Worm (Caenorhabditis elegans) whole organism, early embryonic: ENCODE data around the gene T24B8.4.

ENCODE experiments used
- B0310.2 ChIP-seq: sonication (generic microtip); optimal IDR thresholded peaks from 2 replicates; lab custom pipeline; 2016; ENCODE audit warnings: mild to moderate bottlenecking, missing genetic modification characterization, missing compliant biosample characterization
- aly-1 ChIP-seq: sonication (generic microtip); optimal IDR thresholded peaks from 2 replicates; lab custom pipeline; 2016; ENCODE audit warnings: missing genetic modification characterization, missing compliant biosample characterization
- ama-1 ChIP-seq: fragments of 150-350 bp; optimal IDR thresholded peaks from 2 replicates; lab custom pipeline; 2014
- ceh-36 ChIP-seq: sonication (generic microtip); optimal IDR thresholded peaks from 2 replicates; lab custom pipeline; 2016; ENCODE audit warnings: missing genetic modification characterization, inconsistent platforms, missing compliant biosample characterization
- ets-7 ChIP-seq: sonication (generic microtip); optimal IDR thresholded peaks from 2 replicates; lab custom pipeline; 2016; ENCODE audit warnings: missing genotype, missing genetic modification characterization, missing compliant biosample characterization
- flt-1 ChIP-seq: fragments of 200-800 bp; sonication (Bioruptor generic); IDR thresholded peaks from 2 replicates; pipeline ENCODE4 v1.3.6; 2022; ENCODE audit warnings: missing genetic modification characterization, missing compliant biosample characterization
- hmg-4 ChIP-seq: fragments of 200-800 bp; sonication (Bioruptor generic); optimal IDR thresholded peaks from 2 replicates; lab custom pipeline; 2018; ENCODE audit warnings: mild to moderate bottlenecking, missing genetic modification characterization, missing compliant biosample characterization
- hnd-1 ChIP-seq: sonication (generic microtip); optimal IDR thresholded peaks from 2 replicates; lab custom pipeline; 2016; ENCODE audit warnings: missing genetic modification characterization, missing compliant biosample characterization
- pes-1 ChIP-seq: fragments of 200-800 bp; sonication (Bioruptor generic); IDR thresholded peaks from 2 replicates; pipeline ENCODE4 v1.3.6; 2022; ENCODE audit warnings: missing genetic modification reagents, missing genetic modification characterization, missing compliant biosample characterization
- scrt-1 ChIP-seq: fragments of 200-800 bp; sonication (Bioruptor generic); IDR thresholded peaks from 2 replicates; pipeline ENCODE4 v1.3.6; 2022; ENCODE audit warnings: missing genetic modification characterization, missing compliant biosample characterization
- sea-1 ChIP-seq: fragments of 200-800 bp; sonication (Bioruptor generic); conservative IDR thresholded peaks from 2 replicates; pipeline ENCODE4 v1.3.6; 2022; ENCODE audit warnings: missing genetic modification characterization, missing compliant biosample characterization
- tbx-11 ChIP-seq: fragments of 200-800 bp; sonication (Bioruptor generic); IDR thresholded peaks from 2 replicates; pipeline ENCODE4 v1.3.6; 2022; ENCODE audit warnings: missing genetic modification characterization, missing compliant biosample characterization
- tbx-37 ChIP-seq: fragments of 200-800 bp; sonication (Bioruptor generic); conservative IDR thresholded peaks from 2 replicates; pipeline ENCODE4 v1.3.6; 2022; ENCODE audit warnings: missing genetic modification reagents, missing genetic modification characterization, missing compliant biosample characterization

DNA sequence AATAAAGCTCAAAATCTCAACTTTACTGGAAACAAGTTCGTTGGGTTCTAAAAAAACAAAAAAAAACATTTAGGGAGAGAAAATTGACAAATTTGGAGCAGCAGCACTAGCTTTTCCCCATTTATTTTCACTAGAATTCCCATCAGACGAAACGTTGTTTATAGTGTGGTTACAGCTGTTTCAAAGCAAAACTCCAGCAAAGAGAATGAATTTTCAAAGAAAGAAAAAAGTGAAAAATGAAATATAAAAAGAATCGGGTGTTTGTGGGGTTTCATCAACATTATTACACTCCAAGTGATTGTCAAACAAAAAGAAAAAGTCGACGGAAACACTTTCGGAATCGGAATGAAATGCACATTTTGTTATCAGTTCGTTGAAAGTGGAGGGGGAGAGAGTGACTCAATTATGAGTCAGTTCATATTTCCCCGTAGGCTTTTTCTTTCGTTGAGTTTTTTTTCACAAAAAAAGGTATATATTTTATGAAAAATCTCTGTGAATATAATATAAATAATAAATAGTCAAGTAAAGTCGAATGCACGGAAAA lies 23.7 kb upstream of the T24B8.4 start:
- TF ChIP-seq scrt-1 (GFP tag; lab: Robert Waterston, UW) = no peak
- no peak for TF ChIP-seq tbx-11 (GFP tag; lab: Robert Waterston, UW)
- TF ChIP-seq ama-1 (lab: Kevin White, UChicago) = no peak
- TF ChIP-seq B0310.2 (tag; lab: Kevin White, UChicago) = no peak
- TF ChIP-seq hnd-1 (tag; lab: Kevin White, UChicago) = no peak
- no peak for TF ChIP-seq pes-1 (GFP tag; lab: Robert Waterston, UW)
- no peak for TF ChIP-seq flt-1 (GFP tag; lab: Robert Waterston, UW)
- TF ChIP-seq hmg-4 (GFP tag; lab: Kevin White, UChicago) = no peak
- no peak for TF ChIP-seq aly-1 (tag; lab: Kevin White, UChicago)
- TF ChIP-seq tbx-37 = no peak
- no peak for TF ChIP-seq ets-7 (tag; lab: Kevin White, UChicago)
- no peak for TF ChIP-seq sea-1
- no peak for TF ChIP-seq ceh-36 (tag; lab: Kevin White, UChicago)
